Worm (Caenorhabditis elegans) whole organism, L4/young adult: Measurements from ENCODE around the gene K02D10.2.

Experiments
- W03F9.2 ChIP-seq: fragments of 150-350 bp; optimal IDR thresholded peaks from 2 replicates; lab custom pipeline; 2014; ENCODE audit warnings: missing biosample characterization, missing genetic modification characterization
- dao-5 ChIP-seq: sonication (generic microtip); optimal IDR thresholded peaks from 2 replicates; lab custom pipeline; 2016; ENCODE audit warnings: missing genotype, missing genetic modification characterization, moderate library complexity, missing compliant biosample characterization
- him-1 ChIP-seq: sonication (generic microtip); optimal IDR thresholded peaks from 2 replicates; lab custom pipeline; 2016; ENCODE audit warnings: missing genotype, missing genetic modification reagents, missing genetic modification characterization, missing compliant biosample characterization

Gene K02D10.2

DNA sequence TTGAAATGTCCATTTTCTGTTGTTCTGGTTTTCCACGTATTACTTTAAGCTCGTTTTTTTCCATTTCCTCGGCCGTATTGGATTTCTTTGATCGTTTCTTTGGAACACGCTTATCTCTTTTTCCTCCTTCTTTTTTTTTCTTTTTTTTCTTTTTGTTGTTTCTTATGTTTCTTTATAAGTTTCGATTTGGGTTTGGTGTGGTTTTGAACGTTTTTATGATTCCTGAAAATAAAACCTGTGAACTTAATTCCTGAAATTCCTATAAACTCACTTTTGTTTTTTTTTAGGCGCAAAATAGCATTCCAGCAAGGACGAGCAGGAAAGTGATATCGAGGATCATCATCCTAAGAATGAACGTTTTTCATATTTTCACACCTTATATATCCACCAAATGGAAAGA, at the start of gene K02D10.2:
K02D10.2 (minus strand) TSS at position 101 of the 400 bp plus-strand sequence.
- no peak for TF ChIP-seq W03F9.2 (tag; lab: Kevin White, UChicago)
- TF ChIP-seq him-1: no peak
- no peak for TF ChIP-seq dao-5 (tag; lab: Kevin White, UChicago)

DNA sequence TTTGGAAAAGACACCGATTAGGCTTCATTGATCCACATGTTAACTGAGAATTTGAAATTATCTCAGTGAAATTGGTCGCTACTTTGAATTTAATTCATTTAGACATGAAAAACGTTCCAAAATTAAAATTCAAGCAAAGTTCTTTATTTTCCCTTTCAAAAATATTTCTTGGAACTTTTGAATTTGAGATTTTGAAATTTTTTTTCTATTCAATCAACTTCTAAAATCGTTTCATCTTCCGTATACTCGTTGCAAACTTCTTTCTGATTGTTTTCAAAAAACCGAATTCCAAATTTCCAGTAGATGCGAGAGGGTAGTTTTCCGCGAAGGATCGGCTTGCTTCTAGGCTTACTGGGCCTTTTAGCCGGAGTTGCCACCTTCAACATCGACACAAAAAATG, 47.5 kb upstream of the K02D10.2 start, which contains the start of gene pat-2:
pat-2 (plus strand) TSS at position 301 of the 400 bp plus-strand sequence.
- TF ChIP-seq him-1: no peak
- TF ChIP-seq dao-5 (tag; lab: Kevin White, UChicago): no peak
- TF ChIP-seq W03F9.2 (tag; lab: Kevin White, UChicago): no peak

DNA sequence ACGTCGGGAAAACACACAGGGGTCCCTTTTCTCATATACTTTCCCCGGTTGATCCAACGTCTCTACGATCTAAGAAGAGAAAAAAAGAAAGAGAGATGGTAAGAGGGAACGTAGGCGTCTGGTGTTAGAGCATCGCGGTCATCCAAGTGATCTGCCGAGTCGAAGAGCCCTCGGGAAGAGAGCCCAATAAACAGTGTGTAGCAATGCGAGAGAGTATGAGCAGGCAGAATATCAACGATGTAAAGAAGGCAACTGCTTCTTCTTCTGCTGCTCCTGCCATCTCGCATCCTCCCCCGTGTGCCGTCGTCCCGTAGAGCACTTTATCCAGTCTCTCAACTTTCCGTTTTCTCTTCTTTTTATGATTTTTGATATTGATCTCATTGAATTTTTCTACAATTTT, 44.6 kb upstream of the K02D10.2 start:
- TF ChIP-seq him-1: no peak
- TF ChIP-seq dao-5 (tag; lab: Kevin White, UChicago): no peak
- TF ChIP-seq W03F9.2 (tag; lab: Kevin White, UChicago): no peak

DNA sequence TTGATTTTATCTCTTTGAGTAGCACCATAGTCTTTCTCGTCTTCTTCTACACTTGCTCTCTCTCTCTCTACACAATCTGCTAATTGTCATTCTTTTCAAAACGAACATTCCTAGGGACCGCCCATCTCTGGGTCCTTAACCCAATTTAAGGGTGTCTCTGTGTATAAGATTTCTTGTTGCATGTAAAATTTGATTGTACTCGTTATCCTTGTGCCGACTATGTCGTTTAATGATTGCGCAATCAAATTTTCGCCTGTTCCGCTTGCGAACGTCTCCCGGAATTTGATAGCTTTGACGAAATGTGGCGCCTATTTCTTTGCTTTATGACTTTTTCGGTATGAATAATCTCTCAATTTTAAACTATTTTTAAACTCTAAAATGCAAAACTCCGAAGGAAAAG, 40.0 kb upstream of the K02D10.2 start:
- TF ChIP-seq dao-5 (tag; lab: Kevin White, UChicago): no peak
- no peak for TF ChIP-seq W03F9.2 (tag; lab: Kevin White, UChicago)
- no peak for TF ChIP-seq him-1

DNA sequence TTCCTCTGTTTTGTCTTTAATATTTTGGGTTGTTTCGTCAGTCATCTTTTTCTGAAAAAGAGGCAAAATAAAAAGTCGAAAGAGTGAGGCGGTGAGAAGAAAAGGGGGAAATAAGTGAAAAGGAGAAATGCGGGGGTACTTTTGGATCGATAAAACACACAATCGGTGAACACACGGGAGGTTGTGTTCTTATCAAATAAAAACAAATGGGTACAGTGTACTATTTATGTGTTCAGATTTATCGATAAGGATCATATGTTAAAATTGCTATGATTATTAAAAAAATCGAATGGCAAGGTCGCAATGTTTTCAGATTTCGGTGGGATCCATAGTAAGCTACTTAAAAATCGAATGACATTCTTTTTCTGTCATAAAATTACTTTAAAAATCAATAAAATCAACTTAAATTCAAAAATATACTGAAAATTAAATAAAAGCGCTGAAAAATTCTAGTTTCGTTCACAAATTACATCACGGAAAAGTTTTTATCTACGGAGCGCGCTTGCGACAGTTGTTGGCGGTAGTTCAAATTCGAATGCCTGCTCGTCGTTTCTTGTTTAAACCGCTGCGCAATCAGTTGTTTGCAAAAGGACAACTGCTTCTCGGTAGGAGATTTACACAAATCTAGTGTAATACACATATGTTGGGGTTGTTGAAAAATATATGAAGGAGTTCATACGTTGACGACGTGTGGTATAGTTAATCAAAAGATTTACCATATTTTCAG, 38.3 kb upstream of the K02D10.2 start, which contains the start of gene prx-19:
prx-19 (minus strand) TSS at position 51 of the 727 bp plus-strand sequence.
- TF ChIP-seq him-1 (no peak), W03F9.2 (tag; lab: Kevin White, UChicago) (no peak), dao-5 (tag; lab: Kevin White, UChicago) (no peak)

DNA sequence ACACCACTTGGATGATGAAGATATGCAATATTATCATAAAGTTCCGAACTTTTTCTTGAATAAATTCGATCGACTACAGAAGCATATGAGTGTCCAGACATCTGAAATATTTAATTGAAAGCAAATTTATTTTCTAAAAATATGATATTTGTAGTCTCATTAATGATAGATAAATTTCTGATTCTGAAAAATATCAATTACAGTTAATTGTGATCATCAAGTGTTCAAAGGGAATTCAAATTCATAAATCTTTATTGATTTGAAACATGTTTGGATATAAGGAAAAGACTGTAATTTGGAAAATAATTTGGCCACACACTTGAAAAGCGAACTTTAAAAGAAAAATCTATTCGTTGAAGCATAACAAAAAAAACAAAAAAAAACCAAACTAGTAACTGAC, 36.2 kb upstream of the K02D10.2 start, which contains the start of gene F54F2.7:
F54F2.7 (minus strand) TSS at position 101 of the 400 bp plus-strand sequence.
- TF ChIP-seq dao-5 (tag; lab: Kevin White, UChicago): no peak
- TF ChIP-seq him-1: no peak
- TF ChIP-seq W03F9.2 (tag; lab: Kevin White, UChicago): no peak

DNA sequence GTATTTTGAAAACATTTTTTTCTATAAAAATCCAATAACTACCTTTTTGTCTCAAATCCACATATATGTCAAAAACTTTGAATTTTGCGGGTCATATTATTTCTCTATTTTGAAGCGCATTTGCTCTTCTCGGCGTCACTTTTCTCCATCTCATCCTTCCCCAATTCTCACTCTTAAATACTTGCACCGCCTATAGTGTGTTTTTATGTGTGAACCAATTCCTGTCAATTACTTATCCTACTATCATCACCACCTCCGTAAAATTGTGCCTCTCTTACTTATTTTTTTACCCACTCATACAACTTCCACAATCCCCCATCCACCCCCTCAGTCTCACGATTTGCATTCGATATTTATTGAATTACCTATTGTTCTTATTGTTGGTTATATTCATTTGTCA, 34.8 kb upstream of the K02D10.2 start:
- no peak for TF ChIP-seq dao-5 (tag; lab: Kevin White, UChicago)
- no peak for TF ChIP-seq him-1
- TF ChIP-seq W03F9.2 (tag; lab: Kevin White, UChicago): no peak

DNA sequence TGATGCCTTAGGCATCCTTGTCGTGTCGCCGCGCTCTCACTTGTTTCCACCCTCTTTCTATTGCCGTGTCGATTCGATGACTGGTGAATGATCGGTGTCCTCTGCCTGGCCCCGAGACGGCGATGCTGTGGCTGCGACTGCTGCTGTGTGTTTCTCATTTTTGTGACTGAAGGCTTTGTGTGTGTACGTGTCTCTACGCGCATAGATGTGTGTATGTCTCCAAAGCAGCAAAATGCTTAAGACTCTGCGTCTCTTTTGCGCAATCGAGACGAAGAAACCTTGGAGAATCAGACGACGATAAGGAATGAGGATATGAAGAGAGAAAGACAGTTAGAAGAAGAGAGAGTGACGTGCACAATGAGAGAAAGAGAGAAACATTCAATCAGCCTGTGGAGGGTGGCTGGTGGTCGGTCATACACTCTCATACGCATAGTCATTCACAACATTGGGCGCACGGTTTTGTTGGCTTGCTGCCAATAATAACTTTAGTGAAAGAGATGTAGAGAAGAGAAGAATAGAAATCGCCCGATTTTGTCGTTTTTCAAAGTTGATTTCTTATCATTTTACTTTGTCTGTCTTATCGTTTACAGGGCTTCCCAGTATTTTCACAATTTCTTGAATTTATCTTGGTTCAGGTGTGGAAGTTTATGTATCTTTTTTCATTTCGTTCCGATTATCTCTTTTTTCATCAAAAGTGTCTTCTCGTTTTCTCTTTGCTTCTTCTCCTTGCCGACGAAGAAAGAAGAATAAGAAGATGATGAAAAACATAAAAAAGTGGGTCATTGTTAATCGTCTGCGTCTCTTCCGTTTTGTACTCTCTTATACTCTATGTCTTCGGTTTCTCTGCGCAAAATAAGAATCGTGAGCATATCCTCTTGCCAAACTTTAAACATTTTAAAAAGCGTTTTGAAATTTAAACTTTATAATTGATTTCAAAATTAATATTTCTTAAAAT, 31.1 kb upstream of the K02D10.2 start:
- TF ChIP-seq W03F9.2 (tag; lab: Kevin White, UChicago) (peak; percentile 66), dao-5 (tag; lab: Kevin White, UChicago) (peak; percentile 55), him-1 (peak; percentile 56)

DNA sequence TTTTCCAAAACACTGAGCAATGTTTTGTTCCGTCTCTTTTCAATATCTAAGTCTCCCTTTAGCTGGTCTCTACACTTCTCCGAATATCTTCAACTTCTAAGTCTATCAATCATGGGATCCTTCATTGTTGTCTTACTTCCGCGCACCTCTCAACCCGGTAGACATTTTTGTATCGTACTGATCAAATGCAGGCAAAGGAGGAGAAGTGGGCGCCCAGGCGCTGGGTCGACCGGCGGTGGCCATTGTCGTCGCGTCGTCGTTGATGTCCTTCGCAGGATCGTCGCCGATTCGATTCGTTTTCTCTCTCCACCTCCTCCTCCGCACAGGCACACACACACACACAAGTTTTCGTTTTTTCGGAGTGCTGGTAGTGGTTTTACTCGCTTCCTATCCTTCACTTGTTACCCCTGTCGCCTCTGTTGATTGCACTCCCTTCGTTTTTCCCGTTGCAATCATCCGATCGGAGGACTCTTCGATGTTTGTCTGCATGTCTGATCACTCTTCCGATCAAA, 30.3 kb upstream of the K02D10.2 start:
- TF ChIP-seq W03F9.2 (tag; lab: Kevin White, UChicago): no peak
- TF ChIP-seq him-1: no peak
- TF ChIP-seq dao-5 (tag; lab: Kevin White, UChicago): no peak

DNA sequence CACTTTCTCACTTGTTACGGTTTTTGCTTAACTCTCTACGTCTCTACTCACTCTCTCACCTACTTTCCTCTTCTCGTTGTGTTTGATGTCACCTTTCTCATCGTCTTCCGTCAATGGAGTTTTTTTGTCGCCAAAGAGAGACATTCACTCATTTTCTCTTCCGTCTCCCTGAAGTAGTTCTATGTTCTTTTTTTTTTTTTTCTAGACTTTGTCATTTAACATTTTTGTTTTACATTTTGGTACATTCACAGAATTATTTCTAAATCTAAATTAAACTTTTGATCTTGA, 29.7 kb upstream of the K02D10.2 start:
- no peak for TF ChIP-seq him-1
- no peak for TF ChIP-seq dao-5 (tag; lab: Kevin White, UChicago)
- no peak for TF ChIP-seq W03F9.2 (tag; lab: Kevin White, UChicago)

DNA sequence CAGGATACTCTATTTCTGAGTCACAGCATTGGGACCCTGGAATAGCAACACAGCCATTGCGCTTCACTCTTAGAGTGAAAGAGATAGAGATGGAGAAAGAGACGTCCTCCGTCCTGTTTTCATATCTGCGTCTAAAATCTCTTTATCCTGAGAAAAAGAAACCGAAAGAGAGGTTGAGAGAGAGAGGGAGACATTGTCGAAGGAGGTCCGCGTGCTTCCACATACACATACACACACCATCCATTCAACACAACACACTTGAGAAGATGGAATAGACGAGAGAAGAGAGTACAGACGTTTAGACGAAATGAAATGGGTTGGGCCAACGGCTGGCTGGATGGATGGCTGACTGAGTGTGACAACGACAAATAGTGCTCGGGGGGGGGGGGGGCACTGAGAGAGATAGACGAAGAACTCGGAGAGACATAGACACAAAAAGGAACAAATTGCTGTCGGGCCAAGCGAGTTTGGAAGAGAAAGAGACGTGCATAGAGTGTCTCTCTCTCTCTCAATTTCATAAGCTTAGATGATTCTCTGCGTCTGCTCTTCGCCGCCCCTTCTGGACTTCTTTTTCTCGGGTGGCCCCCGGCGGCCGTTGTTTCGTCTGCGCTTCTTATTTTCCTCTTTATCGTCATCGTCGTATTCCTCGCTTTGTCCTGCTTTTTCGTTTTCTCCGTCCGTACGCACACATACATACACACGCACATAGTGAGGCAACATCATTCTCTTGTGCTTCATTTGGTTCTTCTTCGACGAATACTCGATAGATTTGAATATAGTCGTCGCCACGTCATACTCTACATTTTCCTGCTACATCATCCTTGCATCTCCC, 29.1 kb upstream of the K02D10.2 start, which contains the start of gene F54F2.6:
F54F2.6 (minus strand) TSS at position 738 of the 832 bp plus-strand sequence.
- TF ChIP-seq him-1: peak; percentile 88
- TF ChIP-seq W03F9.2 (tag; lab: Kevin White, UChicago): peak; percentile 65
- TF ChIP-seq dao-5 (tag; lab: Kevin White, UChicago): no peak

DNA sequence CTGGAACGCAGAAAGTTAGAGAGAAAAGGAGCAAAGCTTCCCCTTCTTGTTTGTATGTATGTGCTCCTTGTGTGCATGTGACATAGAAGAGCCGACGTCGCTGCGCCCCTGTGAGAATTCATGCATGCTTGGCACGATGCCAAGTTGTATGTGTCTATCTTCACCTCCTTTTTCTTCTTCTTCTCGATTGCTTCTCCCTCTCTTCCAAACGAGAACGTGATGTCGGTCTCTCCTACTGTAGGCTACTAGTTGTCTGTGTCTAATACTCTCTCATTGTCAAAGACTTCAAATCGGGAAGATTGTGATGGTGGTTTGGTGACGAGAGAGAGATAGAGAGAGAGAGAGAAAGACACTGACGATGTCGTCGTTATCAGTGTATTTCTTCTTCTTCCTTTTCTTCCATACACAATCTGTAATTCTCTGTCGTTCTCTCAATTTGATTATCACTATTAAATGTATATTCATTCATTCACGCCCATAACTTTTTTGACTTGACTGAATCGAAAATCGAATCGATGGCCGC, 26.2 kb upstream of the K02D10.2 start:
- TF ChIP-seq him-1 (peak; percentile 77), dao-5 (tag; lab: Kevin White, UChicago) (no peak), W03F9.2 (tag; lab: Kevin White, UChicago) (peak; percentile 75)
